Worm (Caenorhabditis elegans): ENCODE results near the gene F08G2.5.
A peak's percentile ranks its signal among the peaks of the same experiment; 100 is the strongest.

The F08G2.5 gene

DNA sequence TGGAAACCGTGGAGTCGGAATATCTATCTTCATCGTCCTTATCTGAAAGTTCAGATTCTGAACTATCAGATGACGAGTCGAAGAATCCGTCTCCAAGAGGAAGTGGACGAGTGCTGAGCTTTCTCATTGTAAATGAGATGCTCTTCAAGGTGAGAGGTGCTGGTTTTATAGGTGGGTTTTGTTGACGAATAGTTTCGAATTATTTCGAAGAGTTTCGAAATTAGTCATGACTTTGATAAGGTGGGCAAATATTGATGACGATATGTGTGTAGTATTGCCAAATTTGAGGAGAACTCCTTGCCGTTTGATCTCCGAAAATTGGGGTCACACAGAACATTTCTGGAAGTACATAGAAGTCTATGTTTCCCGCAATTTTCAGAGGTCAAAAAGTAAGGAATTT is at the start of gene F08G2.5:
Gene F08G2.5, minus strand, starts transcription at position 127 of the 400 bp plus-strand sequence.
- TF ChIP-seq T22C8.4 (GFP tag; IDR thresholded peaks at IDR 0.05) (no peak), klf-2 (GFP tag; conservative IDR thresholded peaks at IDR 0.05) (no peak), cog-1 (tag; optimal IDR thresholded peaks at IDR 0.05) (no peak), med-1 (GFP tag; optimal IDR thresholded peaks at IDR 0.05; ENCODE audit: insufficient read depth) (no peak), ztf-23 (GFP tag; IDR thresholded peaks at IDR 0.05) (no peak), ztf-29 (GFP tag; IDR thresholded peaks at IDR 0.05) (no peak), tab-1 (GFP tag; IDR thresholded peaks at IDR 0.05) (no peak)

DNA sequence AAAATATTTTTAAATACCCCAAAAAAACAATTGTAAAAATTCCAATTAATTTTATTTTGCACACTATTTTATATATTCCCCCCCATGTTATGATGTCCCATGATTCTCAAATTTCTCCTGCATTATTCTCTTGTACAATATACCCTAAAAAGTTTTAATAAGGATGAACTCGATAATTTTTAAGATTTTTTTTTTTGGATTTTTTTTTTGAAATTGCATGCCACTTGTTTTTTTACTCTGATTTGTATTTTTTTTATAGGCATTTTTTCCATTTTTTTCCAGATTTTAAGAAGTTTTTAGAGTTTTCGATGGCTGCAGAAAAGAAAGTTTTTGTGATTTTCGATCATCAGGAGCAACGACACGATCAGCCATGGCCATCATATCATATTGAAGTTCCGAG is 49.0 kb upstream of the F08G2.5 start, which contains the start of gene hda-10:
Gene hda-10, plus strand, starts transcription at position 301 of the 400 bp plus-strand sequence.
- TF ChIP-seq ztf-23 (GFP tag; IDR thresholded peaks at IDR 0.05) (no peak), cog-1 (tag; optimal IDR thresholded peaks at IDR 0.05) (no peak), tab-1 (GFP tag; IDR thresholded peaks at IDR 0.05) (no peak), med-1 (GFP tag; optimal IDR thresholded peaks at IDR 0.05; ENCODE audit: insufficient read depth) (no peak), flt-1 (GFP tag; IDR thresholded peaks at IDR 0.05) (no peak), klf-2 (GFP tag; conservative IDR thresholded peaks at IDR 0.05) (no peak), T22C8.4 (GFP tag; IDR thresholded peaks at IDR 0.05) (no peak), ztf-29 (GFP tag; IDR thresholded peaks at IDR 0.05) (no peak), ref-1 (GFP tag; conservative IDR thresholded peaks at IDR 0.05) (no peak)

DNA sequence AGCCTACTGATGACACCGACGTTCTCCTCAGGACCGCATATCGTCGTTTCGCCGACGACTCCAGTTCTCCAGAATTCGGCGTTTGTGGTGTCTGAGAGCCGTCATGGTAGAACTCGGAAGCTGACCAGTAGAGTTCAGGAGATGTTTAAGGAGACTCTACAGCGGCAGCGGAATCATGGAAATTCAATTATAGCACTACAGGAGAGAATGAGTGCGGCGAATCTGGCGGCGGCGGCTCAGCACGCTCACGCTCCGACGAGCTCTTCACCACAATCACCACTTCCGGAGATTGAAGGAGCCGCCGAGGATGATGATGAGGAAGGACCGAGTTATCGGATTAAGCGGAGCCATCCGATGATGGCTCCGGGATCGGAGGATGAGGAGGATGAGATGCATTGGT is 46.2 kb upstream of the F08G2.5 start:
- TF ChIP-seq ztf-29 (GFP tag; IDR thresholded peaks at IDR 0.05) (no peak), cog-1 (tag; optimal IDR thresholded peaks at IDR 0.05) (no peak), klf-2 (GFP tag; conservative IDR thresholded peaks at IDR 0.05) (no peak), tab-1 (GFP tag; IDR thresholded peaks at IDR 0.05) (no peak), med-1 (GFP tag; optimal IDR thresholded peaks at IDR 0.05; ENCODE audit: insufficient read depth) (no peak), flt-1 (GFP tag; IDR thresholded peaks at IDR 0.05) (no peak), T22C8.4 (GFP tag; IDR thresholded peaks at IDR 0.05) (no peak), ref-1 (GFP tag; conservative IDR thresholded peaks at IDR 0.05) (no peak), ztf-23 (GFP tag; IDR thresholded peaks at IDR 0.05) (no peak)

DNA sequence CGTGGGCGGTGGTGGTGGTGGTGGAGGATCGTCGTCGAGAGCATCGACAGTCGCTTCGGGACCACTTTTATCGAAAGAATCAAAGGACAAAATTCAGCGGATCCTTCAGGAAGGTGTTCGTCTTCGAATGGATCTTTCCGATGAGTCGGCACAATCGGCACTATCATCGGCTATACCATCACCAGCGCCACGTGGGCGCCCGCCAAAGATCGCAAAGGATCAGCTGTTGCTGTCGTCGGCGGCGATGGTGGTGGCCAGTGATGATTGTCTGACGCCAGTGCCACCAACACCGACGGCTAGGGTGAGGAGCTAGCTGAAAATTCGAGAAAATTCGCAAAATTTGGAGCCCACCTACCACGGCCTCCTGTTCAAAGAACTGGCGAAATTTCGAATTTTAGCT is 44.6 kb upstream of the F08G2.5 start:
- no peak for TF ChIP-seq klf-2 (GFP tag; conservative IDR thresholded peaks at IDR 0.05)
- TF ChIP-seq flt-1 (GFP tag; IDR thresholded peaks at IDR 0.05), result no peak
- no peak for TF ChIP-seq ref-1 (GFP tag; conservative IDR thresholded peaks at IDR 0.05)
- TF ChIP-seq med-1 (GFP tag; optimal IDR thresholded peaks at IDR 0.05; ENCODE audit: insufficient read depth), result no peak
- TF ChIP-seq ztf-29 (GFP tag; IDR thresholded peaks at IDR 0.05), result no peak
- no peak for TF ChIP-seq cog-1 (tag; optimal IDR thresholded peaks at IDR 0.05)
- no peak for TF ChIP-seq ztf-23 (GFP tag; IDR thresholded peaks at IDR 0.05)

DNA sequence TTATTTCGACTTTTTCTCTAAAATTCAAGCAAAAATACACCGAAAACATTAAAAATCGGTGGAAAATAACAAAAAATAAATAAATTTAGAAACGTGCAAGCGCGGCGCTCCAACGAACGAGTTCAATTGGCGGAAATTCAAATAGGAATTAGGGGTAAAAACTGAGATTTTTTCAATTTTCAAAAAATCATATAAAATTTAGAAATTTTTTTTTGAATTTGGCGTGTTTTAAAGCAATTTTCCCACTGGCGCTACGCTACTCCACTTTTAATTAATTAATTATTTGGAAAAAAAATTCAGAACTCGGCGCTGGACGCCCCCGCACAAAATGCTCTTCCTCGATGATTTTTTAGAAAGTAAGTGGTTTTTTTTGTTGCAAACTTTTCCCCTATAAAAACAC is 42.3 kb upstream of the F08G2.5 start, which contains the start of gene ing-3:
Gene ing-3, plus strand, starts transcription at position 301 of the 400 bp plus-strand sequence.
- no peak for TF ChIP-seq tab-1 (GFP tag; IDR thresholded peaks at IDR 0.05)
- no peak for TF ChIP-seq T22C8.4 (GFP tag; IDR thresholded peaks at IDR 0.05)
- TF ChIP-seq flt-1 (GFP tag; IDR thresholded peaks at IDR 0.05), result no peak
- no peak for TF ChIP-seq ztf-23 (GFP tag; IDR thresholded peaks at IDR 0.05)
- no peak for TF ChIP-seq ztf-29 (GFP tag; IDR thresholded peaks at IDR 0.05)
- TF ChIP-seq med-1 (GFP tag; optimal IDR thresholded peaks at IDR 0.05; ENCODE audit: insufficient read depth), result no peak
- TF ChIP-seq ref-1 (GFP tag; conservative IDR thresholded peaks at IDR 0.05), result no peak

DNA sequence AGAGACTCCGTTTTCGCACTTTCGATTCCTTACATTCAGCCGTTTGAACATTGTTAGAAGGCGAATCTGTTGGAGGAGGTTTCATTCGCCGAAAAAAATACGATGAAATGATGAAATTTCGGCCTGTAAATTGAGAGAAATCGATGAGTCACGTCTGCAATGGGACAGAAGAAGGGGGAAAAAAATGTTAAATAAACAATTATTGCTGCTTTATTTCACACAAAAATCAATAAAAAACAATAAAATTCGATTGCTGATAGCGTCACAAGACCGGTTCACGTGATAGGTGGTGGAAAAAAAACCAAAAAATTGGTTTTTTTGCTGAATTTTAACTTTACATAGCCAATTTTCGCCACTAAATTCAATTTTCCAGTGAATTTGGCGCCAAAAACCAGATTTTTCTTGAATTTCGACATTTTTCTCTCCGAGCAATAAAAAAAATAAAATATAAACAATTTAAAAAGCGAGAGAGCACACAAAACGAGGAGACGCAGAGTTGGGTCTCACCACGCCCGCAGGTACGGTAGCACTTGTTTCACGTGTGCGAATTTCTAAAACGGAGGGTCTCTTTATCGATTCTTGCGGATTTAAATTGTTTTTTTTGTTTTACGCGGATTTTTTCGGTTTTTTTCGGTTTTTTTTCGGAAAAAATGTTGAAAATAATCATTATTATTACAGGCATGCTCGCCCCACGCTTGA is 38.9 kb upstream of the F08G2.5 start, which contains the start of the genes cup-14 and ndub-8:
Gene cup-14, minus strand, starts transcription at position 51 of the 699 bp plus-strand sequence.
Gene ndub-8, plus strand, starts transcription at position 679 of the 699 bp plus-strand sequence.
- no peak for TF ChIP-seq flt-1 (GFP tag; IDR thresholded peaks at IDR 0.05)
- TF ChIP-seq ref-1 (GFP tag; conservative IDR thresholded peaks at IDR 0.05), result no peak
- TF ChIP-seq tab-1 (GFP tag; IDR thresholded peaks at IDR 0.05), result no peak
- peak; percentile 56; the same call in 1 of the 2 replicates for TF ChIP-seq T22C8.4 (GFP tag; IDR thresholded peaks at IDR 0.05)
- TF ChIP-seq klf-2 (GFP tag; conservative IDR thresholded peaks at IDR 0.05), result no peak
- TF ChIP-seq ztf-23 (GFP tag; IDR thresholded peaks at IDR 0.05), result no peak
- no peak for TF ChIP-seq med-1 (GFP tag; optimal IDR thresholded peaks at IDR 0.05; ENCODE audit: insufficient read depth)
- TF ChIP-seq cog-1 (tag; optimal IDR thresholded peaks at IDR 0.05), result no peak

DNA sequence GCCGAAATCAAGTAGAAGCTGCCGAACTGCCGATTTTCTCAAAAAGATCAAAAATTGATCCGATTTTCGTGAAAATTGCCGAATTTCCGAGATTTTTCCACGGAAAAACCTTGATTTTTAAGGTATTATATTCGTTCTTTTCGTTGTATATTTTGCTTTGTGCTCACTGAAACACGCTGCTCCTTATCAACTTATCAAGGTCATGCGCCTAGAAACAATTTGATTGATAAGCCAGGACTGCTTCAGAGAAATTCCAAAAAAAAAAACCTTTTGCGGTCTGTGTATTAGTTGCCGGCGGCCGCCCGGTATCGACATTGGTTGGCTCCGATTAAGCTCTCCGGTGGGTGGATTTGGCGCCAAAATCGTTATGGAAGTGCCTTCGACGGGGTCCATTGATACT is 29.0 kb upstream of the F08G2.5 start:
- TF ChIP-seq flt-1 (GFP tag; IDR thresholded peaks at IDR 0.05) (no peak), tab-1 (GFP tag; IDR thresholded peaks at IDR 0.05) (no peak), klf-2 (GFP tag; conservative IDR thresholded peaks at IDR 0.05) (no peak), cog-1 (tag; optimal IDR thresholded peaks at IDR 0.05) (no peak), ref-1 (GFP tag; conservative IDR thresholded peaks at IDR 0.05) (no peak), ztf-23 (GFP tag; IDR thresholded peaks at IDR 0.05) (no peak), T22C8.4 (GFP tag; IDR thresholded peaks at IDR 0.05) (no peak), med-1 (GFP tag; optimal IDR thresholded peaks at IDR 0.05; ENCODE audit: insufficient read depth) (no peak), ztf-29 (GFP tag; IDR thresholded peaks at IDR 0.05) (no peak)

DNA sequence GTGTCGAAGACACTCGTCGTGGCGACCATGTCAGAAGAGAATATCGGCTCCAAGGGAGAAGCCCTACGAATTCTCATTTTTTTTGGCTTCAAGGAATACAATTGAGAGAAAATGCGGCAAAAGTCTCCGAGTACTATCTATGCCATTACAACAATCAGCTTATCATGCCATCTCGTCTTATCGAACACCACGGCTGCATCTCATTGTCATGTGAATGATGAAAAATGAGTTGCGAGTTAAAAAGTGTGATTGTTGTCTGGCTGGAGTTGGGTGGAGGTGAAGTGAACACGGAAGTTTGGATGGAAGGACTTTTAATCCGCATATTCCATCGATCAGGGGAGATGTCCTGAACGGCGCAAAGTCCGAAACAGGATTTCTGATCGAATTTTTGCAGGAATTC is 27.5 kb upstream of the F08G2.5 start:
- TF ChIP-seq cog-1 (tag; optimal IDR thresholded peaks at IDR 0.05) (no peak), T22C8.4 (GFP tag; IDR thresholded peaks at IDR 0.05) (no peak), tab-1 (GFP tag; IDR thresholded peaks at IDR 0.05) (no peak), klf-2 (GFP tag; conservative IDR thresholded peaks at IDR 0.05) (no peak), ztf-29 (GFP tag; IDR thresholded peaks at IDR 0.05) (no peak), flt-1 (GFP tag; IDR thresholded peaks at IDR 0.05) (no peak), med-1 (GFP tag; optimal IDR thresholded peaks at IDR 0.05; ENCODE audit: insufficient read depth) (no peak), ref-1 (GFP tag; conservative IDR thresholded peaks at IDR 0.05) (no peak), ztf-23 (GFP tag; IDR thresholded peaks at IDR 0.05) (no peak)

DNA sequence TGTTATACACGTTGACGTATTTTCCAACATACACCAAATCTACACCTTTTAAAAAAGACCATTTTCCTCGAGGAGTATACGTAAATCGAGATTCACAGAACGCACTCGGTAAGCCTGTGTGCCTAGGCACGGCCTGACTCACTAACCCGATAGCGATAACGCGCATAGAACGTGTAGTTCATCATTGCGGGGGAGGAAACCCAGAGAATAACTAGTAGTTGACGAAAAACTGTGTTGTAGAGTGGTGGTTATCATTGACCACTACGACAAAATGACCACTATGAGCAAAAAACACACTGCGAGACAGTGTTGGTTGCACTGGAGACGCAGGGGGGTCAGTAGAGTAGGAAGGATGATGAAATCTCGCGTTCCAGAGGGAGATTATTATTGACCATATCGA is 26.4 kb upstream of the F08G2.5 start:
- TF ChIP-seq T22C8.4 (GFP tag; IDR thresholded peaks at IDR 0.05) (no peak), cog-1 (tag; optimal IDR thresholded peaks at IDR 0.05) (no peak), med-1 (GFP tag; optimal IDR thresholded peaks at IDR 0.05; ENCODE audit: insufficient read depth) (no peak), ztf-23 (GFP tag; IDR thresholded peaks at IDR 0.05) (no peak), klf-2 (GFP tag; conservative IDR thresholded peaks at IDR 0.05) (no peak), flt-1 (GFP tag; IDR thresholded peaks at IDR 0.05) (no peak), ztf-29 (GFP tag; IDR thresholded peaks at IDR 0.05) (no peak), tab-1 (GFP tag; IDR thresholded peaks at IDR 0.05) (no peak), ref-1 (GFP tag; conservative IDR thresholded peaks at IDR 0.05) (no peak)
